Worm (Caenorhabditis elegans) whole organism, young adult: ENCODE measurements around the gene bpl-1.
A peak's percentile ranks its signal among the peaks of the same experiment; 100 is the strongest.

ENCODE experiments used
- B0035.1 ChIP-seq: sonication (generic microtip); optimal IDR thresholded peaks from 2 replicates; lab custom pipeline; 2016; ENCODE audit warnings: missing genetic modification characterization, mild to moderate bottlenecking, missing compliant biosample characterization, missing genotype, missing genetic modification reagents
- C06A6.2 ChIP-seq: fragments of 200-800 bp; sonication (Bioruptor generic); conservative IDR thresholded peaks from 2 replicates; pipeline ENCODE4 v1.3.6; 2022; ENCODE audit warnings: missing genetic modification characterization, missing compliant biosample characterization
- D2030.7 ChIP-seq: fragments of 200-800 bp; sonication (Bioruptor generic); IDR thresholded peaks from 2 replicates; pipeline ENCODE4 v1.3.6; 2022; ENCODE audit warnings: missing genetic modification reagents, missing genetic modification characterization, missing compliant biosample characterization
- F23B12.7 ChIP-seq: sonication (generic microtip); optimal IDR thresholded peaks from 2 replicates; lab custom pipeline; 2017; ENCODE audit warnings: missing genetic modification characterization, mild to moderate bottlenecking, missing compliant biosample characterization, antibody characterized with exemption, moderate library complexity; ENCODE audit not compliant: insufficient read depth
- F49E8.2 ChIP-seq: sonication (generic microtip); optimal IDR thresholded peaks from 3 replicates; lab custom pipeline; 2017; ENCODE audit warnings: missing genetic modification characterization, mild to moderate bottlenecking, missing compliant biosample characterization, antibody characterized with exemption, moderate library complexity; ENCODE audit not compliant: insufficient read depth
- F52B5.7 ChIP-seq: sonication (generic microtip); optimal IDR thresholded peaks from 2 replicates; lab custom pipeline; 2016; ENCODE audit warnings: mild to moderate bottlenecking, missing genetic modification characterization, missing compliant biosample characterization
- K11D2.4 ChIP-seq: fragments of 200-800 bp; sonication (Bioruptor generic); IDR thresholded peaks from 2 replicates; pipeline ENCODE4 v1.3.6; 2022; ENCODE audit warnings: missing genetic modification reagents, missing genetic modification characterization, missing compliant biosample characterization
- Y53F4B.3 ChIP-seq: fragments of 200-800 bp; sonication (Bioruptor generic); IDR thresholded peaks from 2 replicates; pipeline ENCODE4 v1.3.6; 2022; ENCODE audit warnings: missing genetic modification reagents, missing genetic modification characterization, missing compliant biosample characterization
- Y56A3A.18 ChIP-seq: fragments of 200-800 bp; sonication (Bioruptor generic); IDR thresholded peaks from 2 replicates; pipeline ENCODE4 v1.3.6; 2022; ENCODE audit warnings: missing genetic modification reagents, missing genetic modification characterization, missing compliant biosample characterization
- ZK185.1 ChIP-seq: sonication (generic microtip); optimal IDR thresholded peaks from 2 replicates; lab custom pipeline; 2016; ENCODE audit warnings: mild to moderate bottlenecking, missing genetic modification characterization, missing compliant biosample characterization; ENCODE audit not compliant: poor library complexity, severe bottlenecking
- akir-1 ChIP-seq: fragments of 200-800 bp; sonication (Bioruptor generic); optimal IDR thresholded peaks from 2 replicates; lab custom pipeline; 2018; ENCODE audit warnings: mild to moderate bottlenecking, missing genetic modification characterization, moderate library complexity, missing compliant biosample characterization
- aptf-2 ChIP-seq: fragments of 200-800 bp; sonication (Bioruptor generic); conservative IDR thresholded peaks from 2 replicates; pipeline ENCODE4 v1.3.6; 2022; ENCODE audit warnings: missing genetic modification reagents, missing genetic modification characterization, missing compliant biosample characterization
- attf-3 ChIP-seq: fragments of 200-800 bp; sonication (Bioruptor generic); conservative IDR thresholded peaks from 2 replicates; pipeline ENCODE4 v1.3.6; 2022; ENCODE audit warnings: missing genetic modification reagents, missing genetic modification characterization, missing compliant biosample characterization
- attf-5 ChIP-seq: fragments of 200-800 bp; sonication (Bioruptor generic); optimal IDR thresholded peaks from 2 replicates; lab custom pipeline; 2018; ENCODE audit warnings: mild to moderate bottlenecking, missing genetic modification characterization, missing compliant biosample characterization
- attf-6 ChIP-seq: fragments of 200-800 bp; sonication (Bioruptor generic); IDR thresholded peaks from 2 replicates; pipeline ENCODE4 v1.3.6; 2022; ENCODE audit warnings: missing genetic modification reagents, missing genetic modification characterization, missing compliant biosample characterization
- bed-2 ChIP-seq: fragments of 200-800 bp; sonication (Bioruptor generic); IDR thresholded peaks from 2 replicates; pipeline ENCODE4 v1.3.6; 2022; ENCODE audit warnings: missing genetic modification reagents, missing genetic modification characterization, missing compliant biosample characterization
- cebp-1 ChIP-seq, 2 experiments: fragments of 200-800 bp in 1 of 2; sonication (Bioruptor generic) in 1 of 2; sonication (generic microtip) in 1 of 2; IDR thresholded peaks in 1 of 2; optimal IDR thresholded peaks in 1 of 2; 2 replicates each; pipeline versions ENCODE4 v1.3.6 to Lab custom; 2017 to 2022; ENCODE audit warnings: missing compliant biosample characterization in 2 of 2, missing genetic modification characterization in 2 of 2, mild to moderate bottlenecking in 1 of 2, missing genetic modification reagents in 1 of 2, moderate library complexity in 1 of 2
- cebp-2 ChIP-seq: fragments of 200-800 bp; sonication (Bioruptor generic); IDR thresholded peaks from 2 replicates; pipeline ENCODE4 v1.3.6; 2022; ENCODE audit warnings: missing genetic modification characterization, missing compliant biosample characterization
- ceh-100 ChIP-seq: fragments of 200-800 bp; sonication (Bioruptor generic); IDR thresholded peaks from 2 replicates; pipeline ENCODE4 v1.3.6; 2022; ENCODE audit warnings: missing genetic modification reagents, missing genetic modification characterization, missing compliant biosample characterization
- chd-7 ChIP-seq: sonication (generic microtip); optimal IDR thresholded peaks from 2 replicates; lab custom pipeline; 2016; ENCODE audit warnings: mild to moderate bottlenecking, missing genetic modification characterization, moderate library complexity, missing compliant biosample characterization
- dpff-1 ChIP-seq: sonication (generic microtip); optimal IDR thresholded peaks from 2 replicates; lab custom pipeline; 2017; ENCODE audit warnings: mild to moderate bottlenecking, missing genetic modification characterization, missing compliant biosample characterization
- efl-1 ChIP-seq: fragments of 150-350 bp; optimal IDR thresholded peaks from 2 replicates; lab custom pipeline; 2014; ENCODE audit warnings: missing biosample characterization, missing genetic modification reagents, missing genetic modification characterization
- egrh-3 ChIP-seq: fragments of 200-800 bp; sonication (Bioruptor generic); IDR thresholded peaks from 2 replicates; pipeline ENCODE4 v1.3.6; 2022; ENCODE audit warnings: missing genetic modification reagents, missing genetic modification characterization, missing compliant biosample characterization
- him-1 ChIP-seq: sonication (generic microtip); optimal IDR thresholded peaks from 2 replicates; lab custom pipeline; 2016; ENCODE audit warnings: missing genotype, missing genetic modification reagents, missing genetic modification characterization, missing compliant biosample characterization
- hlh-26 ChIP-seq: fragments of 200-800 bp; sonication (Bioruptor generic); conservative IDR thresholded peaks from 2 replicates; pipeline ENCODE4 v1.3.6; 2022; ENCODE audit warnings: missing genetic modification reagents, missing genetic modification characterization, missing compliant biosample characterization
- hmg-1.2 ChIP-seq: fragments of 200-800 bp; sonication (Bioruptor generic); IDR thresholded peaks from 2 replicates; pipeline ENCODE4 v1.3.6; 2022; ENCODE audit warnings: missing genetic modification reagents, missing genetic modification characterization, missing compliant biosample characterization
- hrde-1 ChIP-seq: sonication (generic microtip); optimal IDR thresholded peaks from 2 replicates; lab custom pipeline; 2016; ENCODE audit warnings: missing genetic modification characterization, mild to moderate bottlenecking, missing compliant biosample characterization, moderate library complexity, missing genotype, missing genetic modification reagents, borderline replicate concordance
- let-526 ChIP-seq: fragments of 200-800 bp; sonication (Bioruptor generic); IDR thresholded peaks from 2 replicates; pipeline ENCODE4 v1.3.6; 2022; ENCODE audit warnings: missing genetic modification reagents, missing genetic modification characterization, missing compliant biosample characterization
- lir-1 ChIP-seq: fragments of 200-800 bp; sonication (Bioruptor generic); conservative IDR thresholded peaks from 2 replicates; pipeline ENCODE4 v1.3.6; 2022; ENCODE audit warnings: missing genetic modification reagents, missing genetic modification characterization, missing compliant biosample characterization
- lsl-1 ChIP-seq: fragments of 200-800 bp; sonication (Bioruptor generic); optimal IDR thresholded peaks from 2 replicates; lab custom pipeline; 2018; ENCODE audit warnings: mild to moderate bottlenecking, missing genetic modification characterization, moderate library complexity, missing compliant biosample characterization
- madf-6 ChIP-seq: fragments of 200-800 bp; sonication (Bioruptor generic); IDR thresholded peaks from 2 replicates; pipeline ENCODE4 v1.3.6; 2022; ENCODE audit warnings: missing genetic modification reagents, missing genetic modification characterization, missing compliant biosample characterization
- mxl-1 ChIP-seq: sonication (generic microtip); optimal IDR thresholded peaks from 2 replicates; lab custom pipeline; 2016; ENCODE audit warnings: missing genetic modification characterization, missing compliant biosample characterization
- nhr-120 ChIP-seq: fragments of 200-800 bp; sonication (Bioruptor generic); IDR thresholded peaks from 2 replicates; pipeline ENCODE4 v1.3.6; 2022; ENCODE audit warnings: missing genetic modification characterization, missing compliant biosample characterization
- nhr-80 ChIP-seq: sonication (generic microtip); optimal IDR thresholded peaks from 2 replicates; lab custom pipeline; 2016; ENCODE audit warnings: missing genetic modification characterization, missing compliant biosample characterization
- rcor-1 ChIP-seq: fragments of 200-800 bp; sonication (Bioruptor generic); IDR thresholded peaks from 2 replicates; pipeline ENCODE4 v1.3.6; 2022; ENCODE audit warnings: missing genetic modification reagents, missing genetic modification characterization, missing compliant biosample characterization
- repo-1 ChIP-seq: sonication (generic microtip); optimal IDR thresholded peaks from 2 replicates; lab custom pipeline; 2017; ENCODE audit warnings: mild to moderate bottlenecking, missing genetic modification characterization, missing compliant biosample characterization
- sdz-38 ChIP-seq: sonication (generic microtip); optimal IDR thresholded peaks from 2 replicates; lab custom pipeline; 2016; ENCODE audit warnings: missing genotype, missing genetic modification characterization, missing compliant biosample characterization
- snpc-1.3 ChIP-seq: sonication (generic microtip); optimal IDR thresholded peaks from 2 replicates; lab custom pipeline; 2017; ENCODE audit warnings: missing genetic modification characterization, mild to moderate bottlenecking, missing compliant biosample characterization, antibody characterized with exemption, moderate library complexity, missing genotype, missing genetic modification reagents; ENCODE audit not compliant: insufficient read depth
- snpc-4 ChIP-seq, 5 experiments: fragments of 150-350 bp in 1 of 5; sonication (generic microtip) in 4 of 5; optimal IDR thresholded peaks; 2 replicates each; lab custom pipeline; 2014 to 2018; ENCODE audit warnings: missing genetic modification characterization in 5 of 5, missing biosample characterization in 3 of 5, antibody characterized with exemption in 2 of 5, mild to moderate bottlenecking in 2 of 5, missing compliant biosample characterization in 2 of 5, missing genotype in 2 of 5, moderate library complexity in 2 of 5, missing genetic modification reagents in 1 of 5
- zfh-2 ChIP-seq: fragments of 200-800 bp; sonication (Bioruptor generic); conservative IDR thresholded peaks from 2 replicates; pipeline ENCODE4 v1.3.6; 2022; ENCODE audit warnings: missing genetic modification reagents, missing genetic modification characterization, missing compliant biosample characterization
- ztf-18 ChIP-seq: sonication (generic microtip); optimal IDR thresholded peaks from 2 replicates; lab custom pipeline; 2016; ENCODE audit warnings: missing genotype, mild to moderate bottlenecking, missing genetic modification characterization, missing compliant biosample characterization
- ztf-25 ChIP-seq: fragments of 200-800 bp; sonication (Bioruptor generic); IDR thresholded peaks from 2 replicates; pipeline ENCODE4 v1.3.6; 2022; ENCODE audit warnings: missing genetic modification reagents, missing genetic modification characterization, missing compliant biosample characterization
- ztf-3 ChIP-seq: fragments of 200-800 bp; sonication (Bioruptor generic); optimal IDR thresholded peaks from 2 replicates; lab custom pipeline; 2018; ENCODE audit warnings: mild to moderate bottlenecking, missing genetic modification characterization, missing compliant biosample characterization

bpl-1 gene

ce11 chrII:6267983-6268382, 6.0 kb upstream of the bpl-1 start, which contains the start of gene F13H8.8:
Gene F13H8.8, minus strand, starts transcription at chrII:6268083.
- TF ChIP-seq hlh-26: no peak
- no peak for TF ChIP-seq nhr-120 (GFP tag; lab: Robert Waterston, UW)
- no peak for TF ChIP-seq mxl-1 (tag; lab: Kevin White, UChicago)

ce11 chrII:6269805-6270414, 4.1 kb upstream of the bpl-1 start, which contains the start of gene F13H8.2:
Gene F13H8.2, plus strand, starts transcription at chrII:6270364.
- no peak for TF ChIP-seq hlh-26
- TF ChIP-seq bed-2 (GFP tag; lab: Robert Waterston, UW): peak; percentile 88
- no peak for TF ChIP-seq ZK185.1
- peak; percentile 84 for TF ChIP-seq attf-5 (GFP tag; lab: Kevin White, UChicago)
- TF ChIP-seq dpff-1 (tag; lab: Kevin White, UChicago): no peak
- TF ChIP-seq ztf-18 (tag; lab: Kevin White, UChicago): peak; percentile 56
- TF ChIP-seq chd-7 (tag; lab: Kevin White, UChicago): no peak
- peak; percentile 85 for TF ChIP-seq Y53F4B.3 (GFP tag; lab: Robert Waterston, UW)
- TF ChIP-seq K11D2.4 (GFP tag; lab: Robert Waterston, UW): peak; percentile 84
- peak; percentile 19 for TF ChIP-seq him-1 (tag; lab: Kevin White, UChicago)
- TF ChIP-seq aptf-2 (GFP tag; lab: Robert Waterston, UW): peak; percentile 89; the same call in 1 of the 2 replicates
- no peak for TF ChIP-seq B0035.1
- peak; percentile 85 for TF ChIP-seq C06A6.2
- TF ChIP-seq Y56A3A.18 (GFP tag; lab: Robert Waterston, UW): 0 out of 2 replicates have a peak, but pooled peaks have one; percentile 69
- peak; percentile 54 for TF ChIP-seq attf-6 (GFP tag; lab: Robert Waterston, UW)
- no peak for TF ChIP-seq repo-1 (tag; lab: Kevin White, UChicago)
- TF ChIP-seq F23B12.7 (tag; lab: Kevin White, UChicago): peak; percentile 95
- peak; percentile 48; the same call in 1 of the 2 replicates for TF ChIP-seq cebp-1 (GFP tag; IDR thresholded peaks at IDR 0.05; lab: Robert Waterston, UW)
- no peak for TF ChIP-seq cebp-1 (tag; optimal IDR thresholded peaks at IDR 0.05; lab: Kevin White, UChicago)
- peak; percentile 6 for TF ChIP-seq F49E8.2 (tag; lab: Kevin White, UChicago)
- TF ChIP-seq zfh-2: 0 out of 2 replicates have a peak, but pooled peaks have one; percentile 18
- peak; percentile 82 for TF ChIP-seq madf-6 (GFP tag; lab: Robert Waterston, UW)
- no peak for TF ChIP-seq hrde-1 (tag; lab: Kevin White, UChicago)
- TF ChIP-seq snpc-4 (GFP tag; optimal IDR thresholded peaks at IDR 0.05; lab: Kevin White, UChicago): no peak
- TF ChIP-seq snpc-4 (tag; optimal IDR thresholded peaks at IDR 0.05; lab: Kevin White, UChicago): peak in 1 of 4 experiments; percentile 18
- peak; percentile 63 for TF ChIP-seq lsl-1 (GFP tag; lab: Kevin White, UChicago)
- no peak for TF ChIP-seq akir-1 (GFP tag; lab: Kevin White, UChicago)
- TF ChIP-seq attf-3: peak; percentile 79
- TF ChIP-seq lir-1 (GFP tag; lab: Robert Waterston, UW): peak; percentile 69
- peak; percentile 76; the same call in 1 of the 2 replicates for TF ChIP-seq ztf-25 (GFP tag; lab: Robert Waterston, UW)
- TF ChIP-seq ceh-100 (GFP tag; lab: Robert Waterston, UW): peak; percentile 98
- no peak for TF ChIP-seq F52B5.7
- peak; percentile 75 for TF ChIP-seq egrh-3
- TF ChIP-seq let-526 (GFP tag; lab: Robert Waterston, UW): 0 out of 2 replicates have a peak, but pooled peaks have one; percentile 9
- peak; percentile 94 for TF ChIP-seq D2030.7 (GFP tag; lab: Robert Waterston, UW)
- TF ChIP-seq ztf-3 (GFP tag; lab: Kevin White, UChicago): no peak
- TF ChIP-seq nhr-80: peak; percentile 10
- no peak for TF ChIP-seq snpc-1.3 (tag; lab: Kevin White, UChicago)
- no peak for TF ChIP-seq sdz-38
- TF ChIP-seq rcor-1 (GFP tag; lab: Robert Waterston, UW): peak; percentile 92
- TF ChIP-seq nhr-120 (GFP tag; lab: Robert Waterston, UW): no peak
- TF ChIP-seq cebp-2 (GFP tag; lab: Robert Waterston, UW): 0 out of 2 replicates have a peak, but pooled peaks have one; percentile 32
- peak; percentile 76 for TF ChIP-seq efl-1 (GFP tag; lab: Kevin White, UChicago)
- TF ChIP-seq hmg-1.2 (GFP tag; lab: Robert Waterston, UW): peak; percentile 63
